Worm (Caenorhabditis elegans): ENCODE data around the gene F31D4.2.

- TF ChIP-seq ama-1 (optimal IDR thresholded peaks at IDR 0.05) (no peak), flt-1 (GFP tag; IDR thresholded peaks at IDR 0.05) (no peak)
Measured at ce11 chrV:20850580-20850979, 5.2 kb upstream of the F31D4.2 start, which contains the start of gene clec-264.

All from whole organism, early embryonic.